Worm (Caenorhabditis elegans) whole organism, mixed stage, embryonic: Measurements from ENCODE around the gene E02C12.8.

Experiments used
- ceh-39 ChIP-seq: fragments of 150-350 bp; optimal IDR thresholded peaks from 2 replicates; lab custom pipeline; 2014; ENCODE audit warnings: missing biosample characterization, missing genetic modification characterization
- elt-1 ChIP-seq: sonication (generic microtip); optimal IDR thresholded peaks from 2 replicates; lab custom pipeline; 2017; ENCODE audit warnings: missing genetic modification characterization, mild to moderate bottlenecking, missing compliant biosample characterization, antibody characterized with exemption, moderate library complexity, borderline replicate concordance; ENCODE audit not compliant: insufficient read depth
- mab-5 ChIP-seq: fragments of 150-350 bp; optimal IDR thresholded peaks from 2 replicates; lab custom pipeline; 2014; ENCODE audit warnings: missing biosample characterization, missing genetic modification characterization
- nhr-28 ChIP-seq: fragments of 150-350 bp; optimal IDR thresholded peaks from 2 replicates; lab custom pipeline; 2014; ENCODE audit warnings: missing biosample characterization, missing genetic modification characterization
- sptf-1 ChIP-seq: sonication (generic microtip); optimal IDR thresholded peaks from 2 replicates; lab custom pipeline; 2017; ENCODE audit warnings: mild to moderate bottlenecking, missing genetic modification characterization, moderate library complexity, missing compliant biosample characterization
- unc-62 ChIP-seq: fragments of 150-350 bp; optimal IDR thresholded peaks from 2 replicates; lab custom pipeline; 2014; ENCODE audit warnings: missing biosample characterization, missing genetic modification reagents, missing genetic modification characterization

Gene E02C12.8

DNA sequence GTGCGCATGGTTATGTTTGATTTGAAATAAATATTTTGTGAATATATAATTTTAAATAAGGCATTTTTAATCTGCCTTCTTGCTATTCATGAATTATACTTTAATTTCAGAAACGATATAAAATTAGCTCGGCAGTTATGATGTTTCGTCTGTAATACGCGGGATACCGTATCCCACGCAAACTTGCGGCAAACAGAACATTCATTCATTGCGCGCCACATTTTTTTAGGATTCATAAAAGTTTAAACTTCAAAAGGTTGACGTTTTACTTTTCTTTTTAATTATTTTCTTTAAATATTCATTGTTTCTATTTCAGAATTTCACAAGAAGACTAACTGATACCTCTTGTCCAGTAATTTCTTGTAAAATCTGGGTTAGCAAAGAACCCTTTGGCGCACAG, 50.5 kb downstream of the E02C12.8 start, which contains the start of gene tag-153:
Gene tag-153, plus strand, starts transcription at position 200 of the 400 bp plus-strand sequence.
- no peak for TF ChIP-seq unc-62 (GFP tag; lab: Kevin White, UChicago)
- TF ChIP-seq mab-5 (tag; lab: Kevin White, UChicago), result no peak
- no peak for TF ChIP-seq sptf-1 (tag; lab: Kevin White, UChicago)
- no peak for TF ChIP-seq nhr-28 (tag; lab: Kevin White, UChicago)
- TF ChIP-seq ceh-39, result no peak
- no peak for TF ChIP-seq elt-1
